Fruit fly (Drosophila melanogaster): ENCODE measurements around the gene CG33306.

The CG33306 gene

DNA sequence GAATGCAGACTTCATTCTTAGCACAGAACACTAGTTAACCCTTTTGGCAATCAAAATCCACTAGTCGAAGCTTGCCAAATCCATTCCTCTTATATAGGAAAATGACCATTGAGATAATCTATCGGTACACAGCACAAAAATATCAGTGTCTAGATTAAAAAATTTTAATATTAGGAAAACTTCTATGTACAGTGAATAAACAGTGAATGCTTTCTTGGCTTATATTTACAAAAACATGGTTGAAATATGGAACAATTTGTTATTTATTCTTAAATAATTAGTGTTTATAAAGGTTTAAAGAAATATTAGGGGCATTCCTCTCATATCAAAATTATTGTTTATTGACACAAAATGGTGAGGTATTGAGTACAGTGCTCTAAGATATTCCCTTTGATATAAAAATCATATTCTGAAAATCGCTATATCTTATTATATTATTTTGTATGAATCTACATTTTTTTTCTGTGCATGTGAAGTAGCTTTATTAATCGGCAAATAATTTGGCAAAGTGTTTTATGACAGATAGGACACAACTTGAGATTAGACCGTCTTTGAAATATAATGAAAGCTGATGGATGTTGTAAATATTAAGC is at the start of gene CG33306:
Gene CG33306 (minus strand): TSS at position 51 of the 593 bp plus-strand sequence.
- TF ChIP-seq foxo (GFP tag; optimal IDR thresholded peaks at IDR 0.05) (peak in 1 of 2 experiments; percentile 61), Sp1 (GFP tag; optimal IDR thresholded peaks at IDR 0.05) (peak; percentile 62), HLH106 (tag; optimal IDR thresholded peaks at IDR 0.05) (peak; percentile 57), CG32264 (GFP tag; optimal IDR thresholded peaks at IDR 0.05) (no peak), OdsH (GFP tag; optimal IDR thresholded peaks at IDR 0.05) (peak; percentile 50), brk (GFP tag; optimal IDR thresholded peaks at IDR 0.05) (peak; percentile 50), Rel (GFP tag; optimal IDR thresholded peaks at IDR 0.05) (no peak), Rel (tag; optimal IDR thresholded peaks at IDR 0.05) (peak; percentile 20), Abd-B (GFP tag; optimal IDR thresholded peaks at IDR 0.05) (no peak), fru (GFP tag; optimal IDR thresholded peaks at IDR 0.05) (peak; percentile 26), psq (GFP tag; optimal IDR thresholded peaks at IDR 0.05) (peak; percentile 18), dmrt93B (GFP tag; optimal IDR thresholded peaks at IDR 0.05) (no peak), h (GFP tag; optimal IDR thresholded peaks at IDR 0.05) (peak; percentile 53), rgr (GFP tag; optimal IDR thresholded peaks at IDR 0.05) (peak; percentile 39)

DNA sequence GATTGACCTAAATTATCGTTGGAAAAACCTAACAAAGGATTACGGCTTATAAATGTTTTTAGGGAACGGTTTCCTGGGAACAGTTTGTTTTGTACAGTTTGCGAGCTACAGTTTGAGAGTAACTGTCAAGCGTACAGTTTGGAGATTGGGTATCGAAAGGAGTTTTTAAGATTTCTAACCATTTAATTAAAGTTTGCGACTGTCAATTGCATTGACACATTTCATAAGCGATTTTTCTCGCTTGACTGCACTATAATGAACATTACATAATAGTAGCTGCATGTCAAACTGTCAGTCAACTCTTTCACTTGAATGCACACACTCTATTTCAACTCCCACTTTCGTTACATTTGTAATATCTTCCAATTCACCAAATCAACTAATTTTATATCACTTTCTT is 49.3 kb upstream of the CG33306 start:
- no peak for TF ChIP-seq Hr78 (GFP tag; optimal IDR thresholded peaks at IDR 0.05)
- no peak for TF ChIP-seq CrebA (GFP tag; optimal IDR thresholded peaks at IDR 0.05; ENCODE audit: borderline replicate concordance)
- TF ChIP-seq psq (GFP tag; optimal IDR thresholded peaks at IDR 0.05) = no peak
- TF ChIP-seq Hr83 (GFP tag; optimal IDR thresholded peaks at IDR 0.05; ENCODE audit: poor library complexity, severe bottlenecking) = no peak
- peak; percentile 66 for TF ChIP-seq Myc (optimal IDR thresholded peaks at IDR 0.05)

DNA sequence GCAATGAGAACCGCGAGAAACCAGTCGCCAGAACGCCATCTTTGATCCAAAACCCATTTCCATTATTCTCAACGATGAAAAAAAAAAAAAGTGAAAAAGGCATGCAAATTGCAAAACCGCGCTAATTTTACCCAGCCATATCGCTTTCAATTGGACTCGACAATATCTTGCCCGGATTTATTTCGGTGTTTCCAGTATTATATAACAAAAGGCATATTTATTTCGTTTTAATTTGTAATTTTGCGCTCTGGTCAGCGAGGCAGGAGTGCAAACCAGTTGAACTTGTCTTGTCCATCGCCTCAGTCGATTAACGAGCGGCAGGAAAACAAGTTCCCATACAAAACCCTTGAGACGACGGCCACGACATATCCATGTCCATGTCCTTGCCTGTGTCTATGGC is 46.4 kb upstream of the CG33306 start:
- TF ChIP-seq CG32264 (GFP tag; optimal IDR thresholded peaks at IDR 0.05) (no peak), dl (GFP tag; optimal IDR thresholded peaks at IDR 0.05; ENCODE audit: insufficient read depth in 1 of 2, partially characterized antibody in 2 of 2) (no peak), HLH106 (tag; optimal IDR thresholded peaks at IDR 0.05) (no peak), Hnf4 (GFP tag; optimal IDR thresholded peaks at IDR 0.05) (no peak), dmrt93B (GFP tag; optimal IDR thresholded peaks at IDR 0.05) (no peak), sage (GFP tag; optimal IDR thresholded peaks at IDR 0.05) (no peak), Hr83 (GFP tag; optimal IDR thresholded peaks at IDR 0.05; ENCODE audit: poor library complexity, severe bottlenecking) (no peak), psq (GFP tag; optimal IDR thresholded peaks at IDR 0.05) (no peak)

DNA sequence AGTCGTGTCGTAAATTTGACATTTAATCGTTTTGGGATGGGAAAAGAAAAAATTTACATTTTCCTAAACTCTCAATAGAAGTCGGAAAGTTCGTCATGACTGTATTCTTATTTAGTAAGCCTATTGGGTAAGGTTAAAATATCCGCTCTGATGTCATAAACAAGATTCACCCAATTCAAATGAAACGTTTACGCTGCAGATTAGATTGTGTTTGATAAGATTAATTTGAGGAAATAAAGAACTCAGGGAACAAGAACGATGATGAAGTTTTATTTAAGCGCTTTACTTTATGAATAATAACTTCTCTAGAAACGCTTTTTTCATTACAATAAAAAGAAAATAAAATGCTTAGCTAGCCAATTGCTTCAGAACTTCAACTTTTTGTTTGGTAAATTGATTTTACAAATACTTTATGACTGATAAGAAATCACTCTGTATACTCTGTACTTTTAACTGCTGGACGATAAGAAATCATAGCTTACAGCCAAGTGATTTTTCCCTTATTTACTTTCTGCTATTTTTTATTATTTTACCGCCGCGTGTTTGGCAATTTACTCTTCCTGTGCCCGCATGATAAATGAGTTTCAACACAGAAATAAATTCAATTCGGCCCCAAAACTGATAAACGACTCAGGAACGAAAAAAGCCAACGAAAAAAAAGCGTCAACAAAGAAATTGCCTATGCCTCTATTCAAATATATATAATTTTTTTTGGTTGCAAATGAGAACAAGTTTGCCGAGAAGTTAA is 43.0 kb upstream of the CG33306 start:
- no peak for TF ChIP-seq CG32264 (GFP tag; optimal IDR thresholded peaks at IDR 0.05)
- TF ChIP-seq fru (GFP tag; optimal IDR thresholded peaks at IDR 0.05) = peak; percentile 22
- no peak for TF ChIP-seq Rel (GFP tag; optimal IDR thresholded peaks at IDR 0.05)
- peak; percentile 2 for TF ChIP-seq Rel (tag; optimal IDR thresholded peaks at IDR 0.05)
- TF ChIP-seq Mio (GFP tag; optimal IDR thresholded peaks at IDR 0.05) = no peak
- TF ChIP-seq dl (GFP tag; optimal IDR thresholded peaks at IDR 0.05; ENCODE audit: insufficient read depth in 1 of 2, partially characterized antibody in 2 of 2) = no peak
- TF ChIP-seq dmrt93B (GFP tag; optimal IDR thresholded peaks at IDR 0.05) = no peak
- TF ChIP-seq HLH106 (tag; optimal IDR thresholded peaks at IDR 0.05) = no peak
- TF ChIP-seq lola (GFP tag; optimal IDR thresholded peaks at IDR 0.05) = no peak
- no peak for TF ChIP-seq tai (GFP tag; optimal IDR thresholded peaks at IDR 0.05)
- TF ChIP-seq usp (GFP tag; optimal IDR thresholded peaks at IDR 0.05) = no peak
- TF ChIP-seq Hr78 (GFP tag; optimal IDR thresholded peaks at IDR 0.05) = no peak
- TF ChIP-seq Abd-B (GFP tag; optimal IDR thresholded peaks at IDR 0.05) = no peak
- TF ChIP-seq CrebA (GFP tag; optimal IDR thresholded peaks at IDR 0.05; ENCODE audit: borderline replicate concordance) = no peak
- TF ChIP-seq GATAd (GFP tag; optimal IDR thresholded peaks at IDR 0.05) = no peak
- no peak for TF ChIP-seq pan (optimal IDR thresholded peaks at IDR 0.05)
- TF ChIP-seq br (GFP tag; optimal IDR thresholded peaks at IDR 0.05) = peak; percentile 16
- peak; percentile 4 for TF ChIP-seq Sp1 (GFP tag; optimal IDR thresholded peaks at IDR 0.05)
- no peak for TF ChIP-seq h (GFP tag; optimal IDR thresholded peaks at IDR 0.05)
- TF ChIP-seq CG9705 (GFP tag; optimal IDR thresholded peaks at IDR 0.05) = no peak
- no peak for TF ChIP-seq jim (GFP tag; optimal IDR thresholded peaks at IDR 0.05)
- TF ChIP-seq brk (GFP tag; optimal IDR thresholded peaks at IDR 0.05) = no peak
- no peak for TF ChIP-seq foxo (GFP tag; optimal IDR thresholded peaks at IDR 0.05)
- no peak for TF ChIP-seq Jra (GFP tag; optimal IDR thresholded peaks at IDR 0.05)
- no peak for TF ChIP-seq psq (GFP tag; optimal IDR thresholded peaks at IDR 0.05)
- no peak for TF ChIP-seq Myc (optimal IDR thresholded peaks at IDR 0.05)
- TF ChIP-seq Hnf4 (GFP tag; optimal IDR thresholded peaks at IDR 0.05) = no peak
- no peak for TF ChIP-seq Hr83 (GFP tag; optimal IDR thresholded peaks at IDR 0.05; ENCODE audit: poor library complexity, severe bottlenecking)
- TF ChIP-seq N (GFP tag; optimal IDR thresholded peaks at IDR 0.05) = no peak
- TF ChIP-seq sv (GFP tag; optimal IDR thresholded peaks at IDR 0.05) = no peak
- no peak for TF ChIP-seq OdsH (GFP tag; optimal IDR thresholded peaks at IDR 0.05)
- TF ChIP-seq sage (GFP tag; optimal IDR thresholded peaks at IDR 0.05) = no peak

Data from whole organism, wandering third instar larva.